Fruit fly (Drosophila melanogaster) whole organism, embryonic: ENCODE measurements around the gene CG4953.
A peak's percentile ranks its signal among the peaks of the same experiment; 100 is the strongest.

Source experiments
- Ada2b ChIP-seq: fragments of 200-800 bp; sonication (Bioruptor generic); IDR thresholded peaks from 2 replicates; pipeline ENCODE4 v1.3.6; 2022; ENCODE audit warnings: missing biosample characterization, missing genetic modification characterization
- Atf6 ChIP-seq: fragments of 200-800 bp; sonication (Bioruptor generic); IDR thresholded peaks from 2 replicates; pipeline ENCODE4 v1.3.6; 2022; ENCODE audit warnings: missing biosample characterization, missing genetic modification characterization
- Bgb ChIP-seq: fragments of 200-800 bp; sonication (Bioruptor generic); IDR thresholded peaks from 2 replicates; pipeline ENCODE4 v1.3.6; 2022; ENCODE audit warnings: missing biosample characterization, missing genetic modification characterization; ENCODE audit not compliant: partially characterized antibody
- CG10543 ChIP-seq: fragments of 200-800 bp; sonication (Bioruptor generic); optimal IDR thresholded peaks from 3 replicates; lab custom pipeline; 2017; ENCODE audit warnings: missing biosample characterization, mild to moderate bottlenecking, missing genetic modification characterization, moderate library complexity
- CG12744 ChIP-seq: fragments of 200-800 bp; sonication (Bioruptor generic); optimal IDR thresholded peaks from 2 replicates; lab custom pipeline; 2016; ENCODE audit warnings: missing biosample characterization, missing genetic modification characterization
- CG12769 ChIP-seq: fragments of 200-800 bp; sonication (Bioruptor generic); optimal IDR thresholded peaks from 2 replicates; lab custom pipeline; 2019; ENCODE audit warnings: missing biosample characterization, mild to moderate bottlenecking, missing genetic modification characterization, moderate library complexity
- CG14860 ChIP-seq: fragments of 200-800 bp; sonication (Bioruptor generic); IDR thresholded peaks from 3 replicates; pipeline ENCODE4 v1.3.6; 2022; ENCODE audit warnings: missing biosample characterization, missing genetic modification characterization; ENCODE audit not compliant: partially characterized antibody
- CG15073 ChIP-seq: fragments of 200-800 bp; sonication (Bioruptor generic); optimal IDR thresholded peaks from 2 replicates; lab custom pipeline; 2016; ENCODE audit warnings: missing biosample characterization, missing genetic modification characterization
- CG15514 ChIP-seq: fragments of 200-800 bp; sonication (Bioruptor generic); optimal IDR thresholded peaks from 3 replicates; lab custom pipeline; 2017; ENCODE audit warnings: missing biosample characterization, missing genetic modification characterization, mild to moderate bottlenecking, moderate library complexity, missing genetic modification reagents
- CG16863 ChIP-seq: fragments of 200-800 bp; sonication (Bioruptor generic); optimal IDR thresholded peaks from 3 replicates; lab custom pipeline; 2016; ENCODE audit warnings: missing biosample characterization, missing genetic modification characterization
- CG18011 ChIP-seq: fragments of 200-800 bp; sonication (Bioruptor generic); optimal IDR thresholded peaks from 2 replicates; lab custom pipeline; 2017; ENCODE audit warnings: missing biosample characterization, missing genetic modification characterization, mild to moderate bottlenecking, moderate library complexity, missing genotype
- CG2120 ChIP-seq: fragments of 200-800 bp; sonication (Bioruptor generic); optimal IDR thresholded peaks from 3 replicates; lab custom pipeline; 2016; ENCODE audit warnings: missing biosample characterization, missing genetic modification characterization
- CG2875 ChIP-seq: fragments of 200-800 bp; sonication (Bioruptor generic); optimal IDR thresholded peaks from 2 replicates; lab custom pipeline; 2017; ENCODE audit warnings: missing biosample characterization, mild to moderate bottlenecking, missing genetic modification characterization, missing genetic modification reagents
- CG30020 ChIP-seq: fragments of 200-800 bp; optimal IDR thresholded peaks from 2 replicates; lab custom pipeline; 2019; ENCODE audit warnings: missing biosample characterization, mild to moderate bottlenecking, missing genetic modification characterization, moderate library complexity
- CG3065 ChIP-seq: fragments of 200-800 bp; sonication (Bioruptor generic); optimal IDR thresholded peaks from 2 replicates; lab custom pipeline; 2016; ENCODE audit warnings: missing biosample characterization, missing genetic modification characterization
- CG4282 ChIP-seq: fragments of 200-800 bp; sonication (Bioruptor generic); optimal IDR thresholded peaks from 2 replicates; lab custom pipeline; 2016; ENCODE audit warnings: missing biosample characterization, missing genetic modification characterization
- CG4360 ChIP-seq: fragments of 200-800 bp; sonication (Bioruptor generic); IDR thresholded peaks from 2 replicates; pipeline ENCODE4 v1.3.6; 2022; ENCODE audit warnings: missing biosample characterization, missing genetic modification characterization
- CG4404 ChIP-seq: fragments of 200-800 bp; sonication (Bioruptor generic); IDR thresholded peaks from 2 replicates; pipeline ENCODE4 v1.3.6; 2022; ENCODE audit warnings: missing biosample characterization, missing genetic modification characterization
- CG6683 ChIP-seq: fragments of 200-800 bp; sonication (Bioruptor generic); optimal IDR thresholded peaks from 2 replicates; lab custom pipeline; 2017; ENCODE audit warnings: missing biosample characterization, mild to moderate bottlenecking, missing genetic modification characterization, missing genetic modification reagents
- CG6689 ChIP-seq: fragments of 200-800 bp; sonication (Bioruptor generic); IDR thresholded peaks from 2 replicates; pipeline ENCODE4 v1.3.6; 2022; ENCODE audit warnings: missing biosample characterization, missing genetic modification characterization
- CG7372 ChIP-seq: fragments of 200-800 bp; sonication (Bioruptor generic); IDR thresholded peaks from 2 replicates; pipeline ENCODE4 v1.3.6; 2022; ENCODE audit warnings: missing biosample characterization, missing genetic modification characterization
- CG7556 ChIP-seq: fragments of 200-800 bp; sonication (Bioruptor generic); optimal IDR thresholded peaks from 2 replicates; lab custom pipeline; 2017; ENCODE audit warnings: missing biosample characterization, mild to moderate bottlenecking, missing genetic modification characterization
- CTCF ChIP-seq: fragments of 200-800 bp; sonication (Bioruptor generic); optimal IDR thresholded peaks from 2 replicates; lab custom pipeline; 2017; ENCODE audit warnings: missing biosample characterization, mild to moderate bottlenecking, missing genetic modification characterization, moderate library complexity
- Deaf1 ChIP-seq: fragments of 200-800 bp; optimal IDR thresholded peaks from 3 replicates; lab custom pipeline; 2019; ENCODE audit warnings: missing biosample characterization, mild to moderate bottlenecking, missing genetic modification characterization, moderate library complexity
- Doc3 ChIP-seq: fragments of 200-800 bp; sonication (Bioruptor generic); IDR thresholded peaks from 3 replicates; pipeline ENCODE4 v1.3.6; 2022; ENCODE audit warnings: missing biosample characterization, missing genetic modification characterization; ENCODE audit not compliant: partially characterized antibody
- Hr51 ChIP-seq, 2 experiments: fragments of 200-800 bp; sonication (Bioruptor generic); optimal IDR thresholded peaks; 2 replicates in 1 of 2; 3 replicates in 1 of 2; lab custom pipeline; 2016 to 2018; ENCODE audit warnings: missing biosample characterization in 2 of 2, missing genetic modification characterization in 2 of 2, mild to moderate bottlenecking in 1 of 2, moderate library complexity in 1 of 2
- MESR4 ChIP-seq: fragments of 200-800 bp; sonication (Bioruptor generic); optimal IDR thresholded peaks from 2 replicates; lab custom pipeline; 2018; ENCODE audit warnings: missing biosample characterization, mild to moderate bottlenecking, missing genetic modification characterization, moderate library complexity
- Mad ChIP-seq: fragments of 200-800 bp; sonication (Bioruptor generic); optimal IDR thresholded peaks from 2 replicates; lab custom pipeline; 2016; ENCODE audit warnings: missing biosample characterization, missing genetic modification characterization
- Max ChIP-seq: fragments of 200-800 bp; sonication (Bioruptor generic); optimal IDR thresholded peaks from 2 replicates; lab custom pipeline; 2016; ENCODE audit warnings: missing biosample characterization, mild to moderate bottlenecking, missing genetic modification characterization
- Meics ChIP-seq: fragments of 200-800 bp; sonication (Bioruptor generic); optimal IDR thresholded peaks from 2 replicates; lab custom pipeline; 2017; ENCODE audit warnings: missing biosample characterization, mild to moderate bottlenecking, missing genetic modification characterization
- Mes4 ChIP-seq: fragments of 200-800 bp; sonication (Bioruptor generic); optimal IDR thresholded peaks from 2 replicates; lab custom pipeline; 2016; ENCODE audit warnings: missing biosample characterization, missing genetic modification characterization
- NFAT ChIP-seq: fragments of 200-800 bp; sonication (Bioruptor generic); IDR thresholded peaks from 2 replicates; pipeline ENCODE4 v1.3.6; 2022; ENCODE audit warnings: missing biosample characterization, missing genetic modification characterization
- NfI ChIP-seq: fragments of 200-800 bp; sonication (Bioruptor generic); optimal IDR thresholded peaks from 3 replicates; lab custom pipeline; 2018; ENCODE audit warnings: missing biosample characterization, mild to moderate bottlenecking, missing genetic modification characterization, moderate library complexity
- Scr ChIP-seq: fragments of 200-800 bp; sonication (Bioruptor generic); IDR thresholded peaks from 2 replicates; pipeline ENCODE4 v1.3.6; 2022; ENCODE audit warnings: missing biosample characterization, missing genetic modification characterization; ENCODE audit not compliant: partially characterized antibody
- TFAM ChIP-seq: fragments of 200-800 bp; sonication (Bioruptor generic); optimal IDR thresholded peaks from 2 replicates; lab custom pipeline; 2017; ENCODE audit warnings: missing biosample characterization, missing genetic modification characterization, inconsistent platforms
- ac ChIP-seq: fragments of 200-800 bp; sonication (Bioruptor generic); optimal IDR thresholded peaks from 3 replicates; lab custom pipeline; 2017; ENCODE audit warnings: missing biosample characterization, mild to moderate bottlenecking, missing genetic modification characterization
- az2 ChIP-seq: fragments of 200-800 bp; sonication (Bioruptor generic); optimal IDR thresholded peaks from 3 replicates; lab custom pipeline; 2016; ENCODE audit warnings: missing biosample characterization, missing genetic modification characterization
- cad ChIP-seq: fragments of >200 bp; optimal IDR thresholded peaks from 2 replicates; lab custom pipeline; 2017; ENCODE audit warnings: missing biosample characterization, missing genetic modification characterization
- chm ChIP-seq: fragments of 200-800 bp; sonication (Bioruptor generic); IDR thresholded peaks from 2 replicates; pipeline ENCODE4 v1.3.6; 2022; ENCODE audit warnings: missing biosample characterization, missing genetic modification characterization
- da ChIP-seq: fragments of 200-800 bp; sonication (Bioruptor generic); optimal IDR thresholded peaks from 2 replicates; lab custom pipeline; 2016; ENCODE audit warnings: missing biosample characterization, missing genetic modification characterization
- fd64A ChIP-seq: fragments of 200-800 bp; sonication (Bioruptor generic); optimal IDR thresholded peaks from 3 replicates; lab custom pipeline; 2018; ENCODE audit warnings: missing biosample characterization, mild to moderate bottlenecking, missing genetic modification characterization
- gfzf ChIP-seq: fragments of 200-800 bp; sonication (Bioruptor generic); optimal IDR thresholded peaks from 2 replicates; lab custom pipeline; 2016; ENCODE audit warnings: missing biosample characterization, mild to moderate bottlenecking, missing genetic modification characterization, moderate library complexity
- grn ChIP-seq: fragments of 200-800 bp; sonication (Bioruptor generic); optimal IDR thresholded peaks from 3 replicates; lab custom pipeline; 2017; ENCODE audit warnings: missing biosample characterization, missing genetic modification characterization
- gsb ChIP-seq: fragments of 200-800 bp; sonication (Bioruptor generic); IDR thresholded peaks from 2 replicates; pipeline ENCODE4 v1.3.6; 2022; ENCODE audit warnings: missing biosample characterization, missing genetic modification characterization
- h ChIP-seq: fragments of >200 bp; optimal IDR thresholded peaks from 2 replicates; lab custom pipeline; 2017
- pita ChIP-seq: fragments of 200-800 bp; sonication (Bioruptor generic); optimal IDR thresholded peaks from 2 replicates; lab custom pipeline; 2017; ENCODE audit warnings: missing biosample characterization, mild to moderate bottlenecking, missing genetic modification characterization
- pnt ChIP-seq: fragments of 200-800 bp; sonication (Bioruptor generic); optimal IDR thresholded peaks from 3 replicates; lab custom pipeline; 2016; ENCODE audit warnings: missing biosample characterization, missing genetic modification characterization
- prd ChIP-seq, 3 experiments: fragments of >200 bp in 2 of 3; fragments of 200-800 bp in 1 of 3; sonication (Bioruptor generic) in 1 of 3; optimal IDR thresholded peaks in 2 of 3; IDR thresholded peaks in 1 of 3; 2 replicates in 2 of 3; 3 replicates in 1 of 3; pipeline versions ENCODE4 v1.3.6 to Lab custom; 2017 to 2022; ENCODE audit warnings: missing biosample characterization in 1 of 3, missing genetic modification characterization in 1 of 3
- sim ChIP-seq: fragments of 200-800 bp; sonication (Bioruptor generic); IDR thresholded peaks from 2 replicates; pipeline ENCODE4 v1.3.6; 2022; ENCODE audit warnings: missing biosample characterization, missing genetic modification characterization
- tx ChIP-seq: fragments of 200-800 bp; sonication (Bioruptor generic); optimal IDR thresholded peaks from 2 replicates; lab custom pipeline; 2016; ENCODE audit warnings: missing biosample characterization, missing genetic modification characterization
- wor ChIP-seq: fragments of 200-800 bp; sonication (Bioruptor generic); IDR thresholded peaks from 2 replicates; pipeline ENCODE4 v1.3.6; 2022; ENCODE audit warnings: missing biosample characterization, missing genetic modification characterization

CG4953 gene

dm6 chr2L:10226724-10227407 is 39.6 kb upstream of the CG4953 start, which contains the start of gene CG5708 (continued):
- TF ChIP-seq Ada2b (GFP tag; lab: Robert Waterston, UW) = no peak
- TF ChIP-seq CG3065 (GFP tag; lab: Kevin White, UChicago) = no peak
- TF ChIP-seq az2 (GFP tag; lab: Kevin White, UChicago) = no peak
- peak; percentile 46 for TF ChIP-seq MESR4 (GFP tag; lab: Kevin White, UChicago)
- TF ChIP-seq CG6689 (GFP tag; lab: Robert Waterston, UW) = no peak
- no peak for TF ChIP-seq CG7372 (GFP tag; lab: Robert Waterston, UW)
- no peak for TF ChIP-seq CG2875 (GFP tag; lab: Kevin White, UChicago)
- TF ChIP-seq wor (GFP tag; lab: Robert Waterston, UW) = no peak
- TF ChIP-seq CG12769 (tag; lab: Kevin White, UChicago) = no peak
- no peak for TF ChIP-seq CG15073 (GFP tag; lab: Kevin White, UChicago)
- TF ChIP-seq CTCF (GFP tag; lab: Kevin White, UChicago) = no peak
- no peak for TF ChIP-seq CG12744 (GFP tag; lab: Kevin White, UChicago)
- no peak for TF ChIP-seq CG14860 (GFP tag; lab: Robert Waterston, UW)
- no peak for TF ChIP-seq gsb (GFP tag; lab: Robert Waterston, UW)
- TF ChIP-seq NFAT (GFP tag; lab: Robert Waterston, UW) = no peak
- TF ChIP-seq pnt (GFP tag; lab: Kevin White, UChicago) = no peak
- peak; percentile 33 for TF ChIP-seq NfI (GFP tag; lab: Kevin White, UChicago)
- TF ChIP-seq cad (GFP tag; lab: Kevin White, UChicago) = no peak
- TF ChIP-seq TFAM (GFP tag; lab: Kevin White, UChicago) = no peak
- TF ChIP-seq CG4360 (GFP tag; lab: Robert Waterston, UW) = no peak
- peak; percentile 37 for TF ChIP-seq CG2120 (GFP tag; lab: Kevin White, UChicago)
- TF ChIP-seq CG30020 (tag; lab: Kevin White, UChicago) = peak; percentile 99
- TF ChIP-seq Scr (GFP tag; lab: Robert Waterston, UW) = peak; percentile 59
- TF ChIP-seq fd64A (GFP tag; lab: Kevin White, UChicago) = no peak
- no peak for TF ChIP-seq h (lab: Kevin White, UChicago)
- TF ChIP-seq Mes4 = no peak
- TF ChIP-seq CG10543 (GFP tag; lab: Kevin White, UChicago) = no peak
- no peak for TF ChIP-seq sim (GFP tag; lab: Robert Waterston, UW)
- TF ChIP-seq Deaf1 (tag; lab: Kevin White, UChicago) = no peak
- TF ChIP-seq pita (GFP tag; lab: Kevin White, UChicago) = no peak
- no peak for TF ChIP-seq CG16863 (GFP tag; lab: Kevin White, UChicago)
- TF ChIP-seq prd (optimal IDR thresholded peaks at IDR 0.05; lab: Kevin White, UChicago) = no peak
- TF ChIP-seq prd (GFP tag; IDR thresholded peaks at IDR 0.05; lab: Robert Waterston, UW) = 0 out of 3 replicates have a peak, but pooled peaks have one; percentile 20
- no peak for TF ChIP-seq Meics (GFP tag; lab: Kevin White, UChicago)
- TF ChIP-seq CG4282 (GFP tag; lab: Kevin White, UChicago) = no peak
- TF ChIP-seq CG18011 (GFP tag; lab: Kevin White, UChicago) = no peak
- TF ChIP-seq CG15514 (GFP tag; lab: Kevin White, UChicago) = peak; percentile 30
- TF ChIP-seq grn (GFP tag; lab: Kevin White, UChicago) = no peak
- TF ChIP-seq CG6683 (GFP tag; lab: Kevin White, UChicago) = no peak
- no peak for TF ChIP-seq ac (GFP tag; lab: Kevin White, UChicago)
- no peak for TF ChIP-seq Mad (GFP tag; lab: Kevin White, UChicago)
- no peak for TF ChIP-seq chm (GFP tag; lab: Robert Waterston, UW)
- TF ChIP-seq Atf6 (GFP tag; lab: Robert Waterston, UW) = 0 out of 2 replicates have a peak, but pooled peaks have one; percentile 17
- no peak for TF ChIP-seq Max
- no peak for TF ChIP-seq Doc3 (GFP tag; lab: Robert Waterston, UW)
- no peak for TF ChIP-seq da (GFP tag; lab: Kevin White, UChicago)
- TF ChIP-seq CG7556 (GFP tag; lab: Kevin White, UChicago) = no peak
- peak; percentile 52; the same call in 1 of the 2 replicates for TF ChIP-seq Bgb
- no peak for TF ChIP-seq tx (GFP tag; lab: Kevin White, UChicago)
- no peak for TF ChIP-seq CG4404 (GFP tag; lab: Robert Waterston, UW)
- TF ChIP-seq gfzf = no peak
- TF ChIP-seq Hr51 (GFP tag; optimal IDR thresholded peaks at IDR 0.05; lab: Kevin White, UChicago) = no peak
